Fruit fly (Drosophila melanogaster): ENCODE results near the gene CG13258.

dm6 chr2L:16292975-16293501 is at the start of gene CG13258:
- TF ChIP-seq foxo (GFP tag; optimal IDR thresholded peaks at IDR 0.05) (no peak), Mio (GFP tag; optimal IDR thresholded peaks at IDR 0.05) (no peak), usp (GFP tag; optimal IDR thresholded peaks at IDR 0.05) (no peak), Abd-B (GFP tag; optimal IDR thresholded peaks at IDR 0.05) (no peak), ey (GFP tag; optimal IDR thresholded peaks at IDR 0.05) (no peak), Hnf4 (GFP tag; optimal IDR thresholded peaks at IDR 0.05) (no peak), lola (GFP tag; optimal IDR thresholded peaks at IDR 0.05) (no peak), pan (optimal IDR thresholded peaks at IDR 0.05) (no peak), Hr78 (GFP tag; optimal IDR thresholded peaks at IDR 0.05) (no peak), N (GFP tag; optimal IDR thresholded peaks at IDR 0.05) (no peak), dmrt93B (GFP tag; optimal IDR thresholded peaks at IDR 0.05) (no peak), fru (GFP tag; optimal IDR thresholded peaks at IDR 0.05) (no peak), Myc (optimal IDR thresholded peaks at IDR 0.05) (no peak)
